Worm (Caenorhabditis elegans) whole organism, L4 larva: ENCODE results near the gene idpp-5.

Experiments
- F10B5.3 ChIP-seq: sonication (generic microtip); optimal IDR thresholded peaks from 2 replicates; lab custom pipeline; 2016; ENCODE audit warnings: mild to moderate bottlenecking, missing genetic modification characterization, missing compliant biosample characterization
- F26F4.8 ChIP-seq: fragments of 200-800 bp; sonication (Bioruptor generic); conservative IDR thresholded peaks from 2 replicates; pipeline ENCODE4 v1.3.6; 2022; ENCODE audit warnings: missing genetic modification characterization, missing compliant biosample characterization
- F37D6.2 ChIP-seq: sonication (generic microtip); optimal IDR thresholded peaks from 2 replicates; lab custom pipeline; 2016; ENCODE audit warnings: mild to moderate bottlenecking, missing genetic modification characterization, missing compliant biosample characterization
- F44E2.7 ChIP-seq: fragments of 200-800 bp; sonication (Bioruptor generic); IDR thresholded peaks from 2 replicates; pipeline ENCODE4 v2.1.2; 2022; ENCODE audit warnings: missing genetic modification characterization, missing compliant biosample characterization
- R02D3.7 ChIP-seq: fragments of 150-350 bp; sonication (generic microtip); optimal IDR thresholded peaks from 3 replicates; lab custom pipeline; 2014; ENCODE audit warnings: missing biosample characterization, missing genetic modification characterization
- Y105C5A.15 ChIP-seq: fragments of 200-800 bp; sonication (Bioruptor generic); IDR thresholded peaks from 2 replicates; pipeline ENCODE4 v1.3.6; 2022; ENCODE audit warnings: missing genetic modification characterization, missing compliant biosample characterization
- Y5F2A.4 ChIP-seq: fragments of 200-800 bp; sonication (Bioruptor generic); optimal IDR thresholded peaks from 2 replicates; lab custom pipeline; 2018; ENCODE audit warnings: mild to moderate bottlenecking, missing genetic modification characterization, missing compliant biosample characterization
- ZK546.5 ChIP-seq, 2 experiments: sonication (generic microtip); optimal IDR thresholded peaks; 2 replicates each; lab custom pipeline; 2017; ENCODE audit warnings: missing biosample characterization in 2 of 2, missing genetic modification characterization in 2 of 2
- aha-1 ChIP-seq: fragments of 150-350 bp; peaks from one replicate; lab custom pipeline; 2014; ENCODE audit warnings: missing biosample characterization, missing genetic modification characterization
- aly-2 ChIP-seq: sonication (generic microtip); optimal IDR thresholded peaks from 2 replicates; lab custom pipeline; 2018; ENCODE audit warnings: missing biosample characterization, missing genetic modification characterization
- ceh-20 ChIP-seq: fragments of 200-800 bp; sonication (Bioruptor generic); IDR thresholded peaks from 2 replicates; pipeline ENCODE4 v1.3.6; 2022; ENCODE audit warnings: missing genetic modification reagents, missing genetic modification characterization, missing compliant biosample characterization
- ceh-44 ChIP-seq: fragments of 200-800 bp; sonication (Bioruptor generic); IDR thresholded peaks from 2 replicates; pipeline ENCODE4 v1.3.6; 2022; ENCODE audit warnings: missing genetic modification reagents, missing genetic modification characterization, missing compliant biosample characterization
- ceh-62 ChIP-seq: sonication (generic microtip); optimal IDR thresholded peaks from 2 replicates; lab custom pipeline; 2017; ENCODE audit warnings: missing biosample characterization, missing genetic modification characterization
- ctbp-1 ChIP-seq: fragments of 200-800 bp; sonication (Bioruptor generic); IDR thresholded peaks from 2 replicates; pipeline ENCODE4 v1.3.6; 2022; ENCODE audit warnings: missing genetic modification reagents, missing genetic modification characterization, missing compliant biosample characterization
- daf-16 ChIP-seq, 3 experiments: sonication (generic microtip); optimal IDR thresholded peaks; 2 replicates each; lab custom pipeline; 2016 to 2017; ENCODE audit warnings: missing genetic modification characterization in 3 of 3, missing genetic modification reagents in 3 of 3, mild to moderate bottlenecking in 2 of 3, missing compliant biosample characterization in 2 of 3, missing biosample characterization in 1 of 3, moderate library complexity in 1 of 3
- dmd-9 ChIP-seq: fragments of 200-800 bp; sonication (Bioruptor generic); IDR thresholded peaks from 2 replicates; pipeline ENCODE4 v1.3.6; 2022; ENCODE audit warnings: missing genetic modification reagents, missing genetic modification characterization, missing compliant biosample characterization
- dpl-1 ChIP-seq: fragments of 150-350 bp; optimal IDR thresholded peaks from 2 replicates; lab custom pipeline; 2014; ENCODE audit warnings: missing biosample characterization, missing genetic modification reagents, missing genetic modification characterization
- dve-1 ChIP-seq: sonication (generic microtip); optimal IDR thresholded peaks from 2 replicates; lab custom pipeline; 2017; ENCODE audit warnings: antibody characterized with exemption, mild to moderate bottlenecking, missing genetic modification characterization, missing compliant biosample characterization; ENCODE audit not compliant: insufficient read depth
- egl-43 ChIP-seq: fragments of 200-800 bp; sonication (Bioruptor generic); IDR thresholded peaks from 2 replicates; pipeline ENCODE4 v1.3.6; 2022; ENCODE audit warnings: missing genetic modification reagents, missing genetic modification characterization, missing compliant biosample characterization
- fkh-10 ChIP-seq: fragments of 150-350 bp; optimal IDR thresholded peaks from 2 replicates; lab custom pipeline; 2014; ENCODE audit warnings: missing biosample characterization, missing genetic modification reagents, missing genetic modification characterization
- fos-1 ChIP-seq: fragments of 150-350 bp; optimal IDR thresholded peaks from 2 replicates; lab custom pipeline; 2014; ENCODE audit warnings: missing biosample characterization, missing genetic modification characterization
- hlh-30 ChIP-seq: sonication (generic microtip); optimal IDR thresholded peaks from 2 replicates; lab custom pipeline; 2017; ENCODE audit warnings: antibody characterized with exemption, mild to moderate bottlenecking, missing genetic modification characterization, missing compliant biosample characterization; ENCODE audit not compliant: insufficient read depth
- hmg-1.1 ChIP-seq: fragments of 200-800 bp; sonication (Bioruptor generic); IDR thresholded peaks from 2 replicates; pipeline ENCODE4 v1.3.6; 2022; ENCODE audit warnings: missing genetic modification reagents, missing genetic modification characterization, missing compliant biosample characterization
- jun-1 ChIP-seq: fragments of 150-350 bp; optimal IDR thresholded peaks from 2 replicates; lab custom pipeline; 2014; ENCODE audit warnings: missing biosample characterization, missing genetic modification reagents, missing genetic modification characterization
- lin-1 ChIP-seq: fragments of 200-800 bp; sonication (Bioruptor generic); IDR thresholded peaks from 2 replicates; pipeline ENCODE4 v1.3.6; 2022; ENCODE audit warnings: missing genetic modification reagents, missing genetic modification characterization, missing compliant biosample characterization
- lin-29 ChIP-seq: fragments of 200-800 bp; sonication (Bioruptor generic); IDR thresholded peaks from 2 replicates; pipeline ENCODE4 v1.3.6; 2022; ENCODE audit warnings: missing genetic modification reagents, missing genetic modification characterization, missing compliant biosample characterization
- lin-38 ChIP-seq: fragments of 200-800 bp; sonication (Bioruptor generic); IDR thresholded peaks from 2 replicates; pipeline ENCODE4 v1.3.6; 2022; ENCODE audit warnings: missing genetic modification reagents, missing genetic modification characterization, missing compliant biosample characterization
- lir-3 ChIP-seq: sonication (generic microtip); optimal IDR thresholded peaks from 2 replicates; lab custom pipeline; 2016; ENCODE audit warnings: mild to moderate bottlenecking, missing genetic modification characterization, missing compliant biosample characterization
- lsy-2 ChIP-seq, 2 experiments: fragments of 150-350 bp in 1 of 2; sonication (generic microtip) in 1 of 2; optimal IDR thresholded peaks; 2 replicates each; lab custom pipeline; 2014 to 2017; ENCODE audit warnings: missing biosample characterization in 2 of 2, missing genetic modification characterization in 2 of 2
- madf-9 ChIP-seq: fragments of 200-800 bp; sonication (Bioruptor generic); conservative IDR thresholded peaks from 2 replicates; pipeline ENCODE4 v1.3.6; 2022; ENCODE audit warnings: missing genetic modification reagents, missing genetic modification characterization, missing compliant biosample characterization
- mep-1 ChIP-seq: fragments of 150-350 bp; sonication (generic microtip); optimal IDR thresholded peaks from 3 replicates; lab custom pipeline; 2014; ENCODE audit warnings: missing biosample characterization, missing genetic modification characterization
- mes-2 ChIP-seq: sonication (generic microtip); optimal IDR thresholded peaks from 2 replicates; lab custom pipeline; 2016; ENCODE audit warnings: missing genotype, mild to moderate bottlenecking, missing genetic modification characterization, missing compliant biosample characterization; ENCODE audit not compliant: poor library complexity, severe bottlenecking
- mxl-2 ChIP-seq: fragments of 200-800 bp; sonication (Bioruptor generic); conservative IDR thresholded peaks from 2 replicates; pipeline ENCODE4 v1.3.6; 2022; ENCODE audit warnings: missing genetic modification reagents, missing genetic modification characterization, missing compliant biosample characterization
- nhr-102 ChIP-seq: sonication (generic microtip); optimal IDR thresholded peaks from 2 replicates; lab custom pipeline; 2016; ENCODE audit warnings: mild to moderate bottlenecking, missing genetic modification characterization, moderate library complexity, missing compliant biosample characterization
- nhr-28 ChIP-seq: fragments of 150-350 bp; optimal IDR thresholded peaks from 2 replicates; lab custom pipeline; 2014; ENCODE audit warnings: missing biosample characterization, missing genetic modification characterization
- php-3 ChIP-seq: fragments of 200-800 bp; sonication (Bioruptor generic); IDR thresholded peaks from 2 replicates; pipeline ENCODE4 v1.3.6; 2022; ENCODE audit warnings: missing genetic modification reagents, missing genetic modification characterization, missing compliant biosample characterization
- pqm-1 ChIP-seq: sonication (generic microtip); optimal IDR thresholded peaks from 2 replicates; lab custom pipeline; 2017; ENCODE audit warnings: missing biosample characterization, missing genetic modification characterization
- skn-1 ChIP-seq: fragments of 150-350 bp; optimal IDR thresholded peaks from 2 replicates; lab custom pipeline; 2014; ENCODE audit warnings: missing biosample characterization, missing genetic modification characterization
- snpc-1.2 ChIP-seq: fragments of 200-800 bp; sonication (Bioruptor generic); IDR thresholded peaks from 2 replicates; pipeline ENCODE4 v1.3.6; 2022; ENCODE audit warnings: missing genetic modification reagents, missing genetic modification characterization, missing compliant biosample characterization
- snpc-4 ChIP-seq: fragments of 150-350 bp; optimal IDR thresholded peaks from 2 replicates; lab custom pipeline; 2014; ENCODE audit warnings: missing biosample characterization, missing genetic modification characterization
- unc-130 ChIP-seq: sonication (generic microtip); optimal IDR thresholded peaks from 2 replicates; lab custom pipeline; 2016; ENCODE audit warnings: missing genetic modification reagents, missing genetic modification characterization, missing compliant biosample characterization
- unc-39 ChIP-seq: sonication (generic microtip); optimal IDR thresholded peaks from 2 replicates; lab custom pipeline; 2017; ENCODE audit warnings: missing biosample characterization, missing genetic modification characterization
- unc-62 ChIP-seq, 3 experiments: fragments of 150-350 bp in 1 of 3; sonication (generic microtip); optimal IDR thresholded peaks in 2 of 3; peaks in 1 of 3; 1 replicate in 1 of 3; 2 replicates in 2 of 3; lab custom pipeline; 2014 to 2017; ENCODE audit warnings: missing biosample characterization in 3 of 3, missing genetic modification characterization in 3 of 3, missing genetic modification reagents in 3 of 3, missing genotype in 1 of 3
- vab-7 ChIP-seq: fragments of 200-800 bp; sonication (Bioruptor generic); IDR thresholded peaks from 2 replicates; pipeline ENCODE4 v1.3.6; 2022; ENCODE audit warnings: missing genetic modification reagents, missing genetic modification characterization, missing compliant biosample characterization
- zip-11 ChIP-seq: fragments of 200-800 bp; sonication (Bioruptor generic); IDR thresholded peaks from 2 replicates; pipeline ENCODE4 v1.3.6; 2022; ENCODE audit warnings: missing genetic modification characterization, missing compliant biosample characterization

idpp-5 gene

DNA sequence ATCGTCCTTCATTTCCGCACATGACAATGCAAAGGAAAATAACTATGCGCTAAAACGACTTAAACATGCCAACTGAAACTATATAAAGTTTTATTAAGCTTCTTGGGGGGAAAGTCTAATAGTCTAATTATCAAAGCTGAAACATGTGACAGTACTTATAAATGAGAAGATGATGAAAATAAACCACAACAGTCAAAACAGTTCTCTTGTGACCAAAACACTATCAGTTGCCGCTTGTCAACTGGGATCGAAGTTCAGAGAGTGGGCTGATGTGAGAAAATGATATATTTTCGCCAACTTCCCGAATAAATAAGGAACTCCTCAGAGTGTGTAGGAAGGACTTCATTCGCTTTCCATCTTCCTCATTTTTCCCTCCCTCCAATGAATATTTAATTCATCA is 29.4 kb upstream of the idpp-5 start (continued):
- TF ChIP-seq F37D6.2 (tag; lab: Kevin White, UChicago) (no peak), dpl-1 (GFP tag; lab: Kevin White, UChicago) (no peak), vab-7 (GFP tag; lab: Robert Waterston, UW) (no peak), nhr-102 (peak; percentile 25), ZK546.5 (tag; optimal IDR thresholded peaks at IDR 0.05; lab: Kevin White, UChicago) (no peak), mep-1 (tag; lab: Kevin White, UChicago) (no peak), pqm-1 (tag; lab: Kevin White, UChicago) (no peak), nhr-28 (tag; lab: Kevin White, UChicago) (peak; percentile 58), php-3 (GFP tag; lab: Robert Waterston, UW) (peak; percentile 67; the same call in 1 of the 2 replicates), hlh-30 (tag; lab: Kevin White, UChicago) (peak; percentile 52), F26F4.8 (GFP tag; lab: Robert Waterston, UW) (no peak), lir-3 (tag; lab: Kevin White, UChicago) (no peak), ctbp-1 (no peak), F44E2.7 (GFP tag; lab: Robert Waterston, UW) (no peak), fos-1 (tag; lab: Kevin White, UChicago) (no peak), snpc-4 (tag; lab: Kevin White, UChicago) (no peak), ceh-20 (GFP tag; lab: Robert Waterston, UW) (no peak), ceh-44 (GFP tag; lab: Robert Waterston, UW) (no peak), F10B5.3 (tag; lab: Kevin White, UChicago) (no peak), fkh-10 (no peak), dmd-9 (GFP tag; lab: Robert Waterston, UW) (no peak), R02D3.7 (tag; lab: Kevin White, UChicago) (no peak), skn-1 (tag; lab: Kevin White, UChicago) (no peak), unc-62 (GFP tag; optimal IDR thresholded peaks at IDR 0.05 in 1 of 2; lab: Kevin White, UChicago) (peak in 1 of 2 experiments; percentile 54), unc-62 (tag; optimal IDR thresholded peaks at IDR 0.05; lab: Kevin White, UChicago) (no peak), dve-1 (tag; lab: Kevin White, UChicago) (peak; percentile 71), snpc-1.2 (GFP tag; lab: Robert Waterston, UW) (no peak), hmg-1.1 (GFP tag; lab: Robert Waterston, UW) (no peak), aha-1 (tag; lab: Kevin White, UChicago) (no peak), ceh-62 (tag; lab: Kevin White, UChicago) (no peak), lin-29 (GFP tag; lab: Robert Waterston, UW) (no peak), lin-1 (GFP tag; lab: Robert Waterston, UW) (no peak), daf-16 (GFP tag; optimal IDR thresholded peaks at IDR 0.05; lab: Kevin White, UChicago) (no peak), daf-16 (tag; optimal IDR thresholded peaks at IDR 0.05; lab: Kevin White, UChicago) (peak; percentile 79), lsy-2 (tag; optimal IDR thresholded peaks at IDR 0.05; lab: Kevin White, UChicago) (no peak), unc-39 (no peak), jun-1 (tag; lab: Kevin White, UChicago) (no peak), egl-43 (no peak), madf-9 (GFP tag; lab: Robert Waterston, UW) (no peak), mxl-2 (GFP tag; lab: Robert Waterston, UW) (no peak)
- TF ChIP-seq, all 104 proteins: peak for 12

DNA sequence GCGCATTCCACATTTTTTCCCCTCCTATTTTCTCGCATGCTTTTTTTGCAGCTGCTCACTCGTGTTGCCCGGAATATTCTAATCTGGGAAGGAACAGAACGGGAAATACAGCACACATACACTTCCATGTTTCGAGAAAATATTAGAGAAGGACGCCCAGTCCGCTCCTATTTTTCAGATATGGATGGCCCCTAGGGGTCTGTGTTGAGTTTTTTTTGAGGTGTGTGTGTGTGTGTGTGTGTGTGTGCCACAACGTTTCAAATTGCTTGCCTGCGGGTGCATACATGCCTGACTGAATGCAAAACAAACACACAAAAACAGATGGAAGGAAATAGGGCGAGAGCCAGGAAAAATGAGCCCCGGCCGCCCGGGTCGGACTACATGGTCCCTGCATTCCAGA is 29.0 kb upstream of the idpp-5 start:
- 0 out of 2 replicates have a peak, but pooled peaks have one; percentile 28 for TF ChIP-seq egl-43
- TF ChIP-seq Y105C5A.15 (GFP tag; lab: Robert Waterston, UW), result no peak
- no peak for TF ChIP-seq zip-11 (GFP tag; lab: Robert Waterston, UW)
- TF ChIP-seq Y5F2A.4 (GFP tag; lab: Kevin White, UChicago), result peak; percentile 38
- TF ChIP-seq nhr-102, result no peak
- TF ChIP-seq php-3 (GFP tag; lab: Robert Waterston, UW), result no peak
- no peak for TF ChIP-seq lin-38 (GFP tag; lab: Robert Waterston, UW)
- peak in 1 of 2 experiments; percentile 33 for TF ChIP-seq unc-62 (GFP tag; optimal IDR thresholded peaks at IDR 0.05 in 1 of 2; lab: Kevin White, UChicago)
- TF ChIP-seq unc-62 (tag; optimal IDR thresholded peaks at IDR 0.05; lab: Kevin White, UChicago), result no peak
- TF ChIP-seq mes-2 (tag; lab: Kevin White, UChicago), result peak; percentile 19
- TF ChIP-seq madf-9 (GFP tag; lab: Robert Waterston, UW), result no peak
- peak; percentile 93 for TF ChIP-seq aha-1 (tag; lab: Kevin White, UChicago)
- no peak for TF ChIP-seq aly-2
- TF ChIP-seq unc-130 (GFP tag; lab: Kevin White, UChicago), result no peak
